Fruit fly (Drosophila melanogaster) whole organism, adult: ENCODE data around the gene CG43271.

Experiments
- CG12768 ChIP-seq: fragments of 200-800 bp; sonication (Bioruptor generic); optimal IDR thresholded peaks from 2 replicates; lab custom pipeline; 2017; ENCODE audit warnings: missing biosample characterization, missing genetic modification characterization, mild to moderate bottlenecking, moderate library complexity, missing genetic modification reagents
- CG14711 ChIP-seq: fragments of 200-800 bp; sonication (Bioruptor generic); optimal IDR thresholded peaks from 2 replicates; lab custom pipeline; 2018; ENCODE audit warnings: missing biosample characterization, mild to moderate bottlenecking, missing genetic modification characterization, moderate library complexity
- CG7045 ChIP-seq: fragments of 200-800 bp; sonication (Bioruptor generic); optimal IDR thresholded peaks from 2 replicates; lab custom pipeline; 2017; ENCODE audit warnings: missing biosample characterization, mild to moderate bottlenecking, missing genetic modification characterization
- Crg-1 ChIP-seq: fragments of 200-800 bp; sonication (Bioruptor generic); optimal IDR thresholded peaks from 2 replicates; lab custom pipeline; 2016; ENCODE audit warnings: missing biosample characterization, missing genetic modification characterization
- Hr96 ChIP-seq: fragments of 200-800 bp; sonication (Bioruptor generic); optimal IDR thresholded peaks from 2 replicates; lab custom pipeline; 2016; ENCODE audit warnings: missing biosample characterization, missing genetic modification characterization
- Mnt ChIP-seq: fragments of 200-800 bp; sonication (Bioruptor generic); optimal IDR thresholded peaks from 2 replicates; lab custom pipeline; 2016; ENCODE audit warnings: missing biosample characterization, mild to moderate bottlenecking, missing genetic modification characterization
- kay ChIP-seq: fragments of 200-800 bp; sonication (Bioruptor generic); peaks from one replicate; lab custom pipeline; 2016; ENCODE audit warnings: missing biosample characterization, missing genetic modification characterization, borderline replicate concordance
- ovo ChIP-seq: fragments of 200-800 bp; sonication (Bioruptor generic); optimal IDR thresholded peaks from 2 replicates; lab custom pipeline; 2016; ENCODE audit warnings: missing biosample characterization, missing genetic modification characterization
- pad ChIP-seq: fragments of 200-800 bp; sonication (Bioruptor generic); optimal IDR thresholded peaks from 3 replicates; lab custom pipeline; 2017; ENCODE audit warnings: missing biosample characterization, missing genetic modification characterization, mild to moderate bottlenecking, moderate library complexity, missing genetic modification reagents
- tj ChIP-seq: fragments of 200-800 bp; sonication (Bioruptor generic); optimal IDR thresholded peaks from 3 replicates; lab custom pipeline; 2017; ENCODE audit warnings: missing biosample characterization, mild to moderate bottlenecking, missing genetic modification characterization, moderate library complexity
- toe ChIP-seq: fragments of 200-800 bp; sonication (Bioruptor generic); optimal IDR thresholded peaks from 2 replicates; lab custom pipeline; 2016; ENCODE audit warnings: missing biosample characterization, missing genetic modification characterization

dm6 chr2L:17960214-17960613 lies 45.4 kb upstream of the CG43271 start:
- TF ChIP-seq CG12768 (no peak), kay (no peak), Mnt (GFP tag; lab: Kevin White, UChicago) (no peak), CG7045 (no peak), CG14711 (no peak), tj (GFP tag; lab: Kevin White, UChicago) (no peak), toe (GFP tag; lab: Kevin White, UChicago) (no peak), ovo (GFP tag; lab: Kevin White, UChicago) (no peak), pad (GFP tag; lab: Kevin White, UChicago) (no peak), Hr96 (GFP tag; lab: Kevin White, UChicago) (no peak), Crg-1 (GFP tag; lab: Kevin White, UChicago) (no peak)
